Fruit fly (Drosophila melanogaster) whole organism, prepupa: ENCODE data around the gene SclA.

Experiments used
- Blimp-1 ChIP-seq: fragments of 200-800 bp; sonication (Bioruptor generic); optimal IDR thresholded peaks from 3 replicates; lab custom pipeline; 2017; ENCODE audit warnings: missing biosample characterization, missing genetic modification characterization, mild to moderate bottlenecking, moderate library complexity, missing genetic modification reagents
- CG10631 ChIP-seq: fragments of 200-800 bp; sonication (Bioruptor generic); optimal IDR thresholded peaks from 2 replicates; lab custom pipeline; 2016; ENCODE audit warnings: missing biosample characterization, missing genetic modification characterization
- CG10669 ChIP-seq: fragments of 200-800 bp; sonication (Bioruptor generic); optimal IDR thresholded peaks from 3 replicates; lab custom pipeline; 2018; ENCODE audit warnings: missing biosample characterization, mild to moderate bottlenecking, missing genetic modification characterization, moderate library complexity
- CG11762 ChIP-seq: fragments of 200-800 bp; sonication (Bioruptor generic); optimal IDR thresholded peaks from 3 replicates; lab custom pipeline; 2016; ENCODE audit warnings: missing biosample characterization, missing genetic modification characterization; ENCODE audit not compliant: insufficient read depth
- CG11902 ChIP-seq: fragments of 200-800 bp; sonication (Bioruptor generic); optimal IDR thresholded peaks from 3 replicates; lab custom pipeline; 2016; ENCODE audit warnings: missing biosample characterization, missing genetic modification characterization
- CG15336 ChIP-seq: fragments of 200-800 bp; sonication (Bioruptor generic); IDR thresholded peaks from 2 replicates; pipeline ENCODE4 v1.3.6; 2022; ENCODE audit warnings: missing biosample characterization, missing genetic modification characterization
- CG1621 ChIP-seq: fragments of 200-800 bp; sonication (Bioruptor generic); optimal IDR thresholded peaks from 3 replicates; lab custom pipeline; 2018; ENCODE audit warnings: missing biosample characterization, mild to moderate bottlenecking, missing genetic modification characterization
- CG16779 ChIP-seq: fragments of 200-800 bp; sonication (Bioruptor generic); optimal IDR thresholded peaks from 3 replicates; lab custom pipeline; 2017; ENCODE audit warnings: missing biosample characterization, mild to moderate bottlenecking, missing genetic modification characterization
- CG31627 ChIP-seq: fragments of 200-800 bp; sonication (Bioruptor generic); optimal IDR thresholded peaks from 3 replicates; lab custom pipeline; 2016; ENCODE audit warnings: missing biosample characterization, missing genetic modification characterization
- CG32006 ChIP-seq: fragments of 200-800 bp; sonication (Bioruptor generic); optimal IDR thresholded peaks from 3 replicates; lab custom pipeline; 2017; ENCODE audit warnings: missing biosample characterization, mild to moderate bottlenecking, missing genetic modification characterization
- CG3919 ChIP-seq: fragments of 200-800 bp; sonication (Bioruptor generic); optimal IDR thresholded peaks from 3 replicates; lab custom pipeline; 2016; ENCODE audit warnings: missing biosample characterization, missing genetic modification characterization
- CG4318 ChIP-seq: fragments of 200-800 bp; sonication (Bioruptor generic); optimal IDR thresholded peaks from 3 replicates; lab custom pipeline; 2017; ENCODE audit warnings: missing biosample characterization, mild to moderate bottlenecking, missing genetic modification characterization
- CG6276 ChIP-seq: fragments of 200-800 bp; sonication (Bioruptor generic); optimal IDR thresholded peaks from 2 replicates; lab custom pipeline; 2017; ENCODE audit warnings: missing biosample characterization, mild to moderate bottlenecking, missing genetic modification characterization
- CG6792 ChIP-seq: fragments of 200-800 bp; sonication (Bioruptor generic); optimal IDR thresholded peaks from 3 replicates; lab custom pipeline; 2016; ENCODE audit warnings: missing biosample characterization, missing genetic modification characterization
- CG6808 ChIP-seq: fragments of 200-800 bp; sonication (Bioruptor generic); optimal IDR thresholded peaks from 3 replicates; lab custom pipeline; 2017; ENCODE audit warnings: missing biosample characterization, missing genetic modification characterization, mild to moderate bottlenecking, moderate library complexity, missing genetic modification reagents
- CG7368 ChIP-seq: fragments of 200-800 bp; sonication (Bioruptor generic); optimal IDR thresholded peaks from 3 replicates; lab custom pipeline; 2016; ENCODE audit warnings: missing biosample characterization, missing genetic modification characterization
- CG8119 ChIP-seq: fragments of 200-800 bp; sonication (Bioruptor generic); IDR thresholded peaks from 3 replicates; pipeline ENCODE4 v1.3.6; 2022; ENCODE audit warnings: missing biosample characterization, missing genetic modification characterization
- CG8319 ChIP-seq: fragments of 200-800 bp; sonication (Bioruptor generic); optimal IDR thresholded peaks from 3 replicates; lab custom pipeline; 2016; ENCODE audit warnings: missing biosample characterization, missing genetic modification characterization
- CG8632 ChIP-seq: fragments of 200-800 bp; sonication (Bioruptor generic); optimal IDR thresholded peaks from 3 replicates; lab custom pipeline; 2016; ENCODE audit warnings: missing biosample characterization, missing genetic modification characterization
- Eip75B ChIP-seq: fragments of 200-800 bp; sonication (Bioruptor generic); optimal IDR thresholded peaks from 3 replicates; lab custom pipeline; 2016; ENCODE audit warnings: missing biosample characterization, missing genetic modification characterization
- Eip78C ChIP-seq: fragments of 200-800 bp; sonication (Bioruptor generic); peaks from one replicate; lab custom pipeline; 2016; ENCODE audit warnings: missing biosample characterization, missing genetic modification characterization
- Ets21C ChIP-seq: fragments of 200-800 bp; sonication (Bioruptor generic); optimal IDR thresholded peaks from 3 replicates; lab custom pipeline; 2016; ENCODE audit warnings: missing biosample characterization, missing genetic modification characterization
- Ets96B ChIP-seq: fragments of 200-800 bp; optimal IDR thresholded peaks from 2 replicates; lab custom pipeline; 2019; ENCODE audit warnings: missing biosample characterization, mild to moderate bottlenecking, missing genetic modification characterization, moderate library complexity
- Gug ChIP-seq: fragments of 200-800 bp; sonication (Bioruptor generic); IDR thresholded peaks from 2 replicates; pipeline ENCODE4 v1.3.6; 2022; ENCODE audit warnings: missing biosample characterization, missing genetic modification characterization
- Hr38 ChIP-seq: sonication (Bioruptor generic); optimal IDR thresholded peaks from 2 replicates; lab custom pipeline; 2016; ENCODE audit warnings: missing biosample characterization, missing genetic modification characterization
- Hr39 ChIP-seq: fragments of 200-800 bp; sonication (Bioruptor generic); optimal IDR thresholded peaks from 2 replicates; lab custom pipeline; 2016; ENCODE audit warnings: missing biosample characterization, missing genetic modification characterization
- Hr4 ChIP-seq: fragments of 200-800 bp; sonication (Bioruptor generic); optimal IDR thresholded peaks from 3 replicates; lab custom pipeline; 2016; ENCODE audit warnings: missing biosample characterization, missing genetic modification characterization
- OdsH ChIP-seq: fragments of 200-800 bp; sonication (Bioruptor generic); optimal IDR thresholded peaks from 3 replicates; lab custom pipeline; 2016; ENCODE audit warnings: missing biosample characterization, missing genetic modification characterization
- Sox14 ChIP-seq: fragments of 200-800 bp; sonication (Bioruptor generic); optimal IDR thresholded peaks from 3 replicates; lab custom pipeline; 2016; ENCODE audit warnings: missing biosample characterization, missing genetic modification characterization
- acj6 ChIP-seq: fragments of 200-800 bp; sonication (Bioruptor generic); optimal IDR thresholded peaks from 3 replicates; lab custom pipeline; 2016; ENCODE audit warnings: missing biosample characterization, missing genetic modification characterization
- cyc ChIP-seq: fragments of 200-800 bp; sonication (Bioruptor generic); optimal IDR thresholded peaks from 3 replicates; lab custom pipeline; 2016; ENCODE audit warnings: missing biosample characterization, missing genetic modification characterization
- dac ChIP-seq: fragments of 200-800 bp; sonication (Bioruptor generic); optimal IDR thresholded peaks from 2 replicates; lab custom pipeline; 2017; ENCODE audit warnings: missing biosample characterization, mild to moderate bottlenecking, missing genetic modification characterization
- dsx ChIP-seq: fragments of 200-800 bp; optimal IDR thresholded peaks from 3 replicates; lab custom pipeline; 2019; ENCODE audit warnings: missing biosample characterization, mild to moderate bottlenecking, missing genetic modification characterization, moderate library complexity; ENCODE audit not compliant: poor library complexity, severe bottlenecking
- esn ChIP-seq: fragments of 200-800 bp; sonication (Bioruptor generic); optimal IDR thresholded peaks from 2 replicates; lab custom pipeline; 2016; ENCODE audit warnings: missing biosample characterization, mild to moderate bottlenecking, missing genetic modification characterization, moderate library complexity
- fd59A ChIP-seq: fragments of 200-800 bp; sonication (Bioruptor generic); optimal IDR thresholded peaks from 2 replicates; lab custom pipeline; 2017; ENCODE audit warnings: missing biosample characterization, mild to moderate bottlenecking, missing genetic modification characterization, missing genetic modification reagents
- fd85E ChIP-seq: fragments of 200-800 bp; sonication (Bioruptor generic); optimal IDR thresholded peaks from 3 replicates; lab custom pipeline; 2016; ENCODE audit warnings: missing biosample characterization, missing genetic modification characterization
- fkh ChIP-seq: fragments of 200-800 bp; sonication (Bioruptor generic); optimal IDR thresholded peaks from 3 replicates; lab custom pipeline; 2017; ENCODE audit warnings: missing biosample characterization, mild to moderate bottlenecking, missing genetic modification characterization, moderate library complexity
- lz ChIP-seq: fragments of 200-800 bp; sonication (Bioruptor generic); optimal IDR thresholded peaks from 3 replicates; lab custom pipeline; 2016; ENCODE audit warnings: missing biosample characterization, missing genetic modification characterization
- pdm3 ChIP-seq: fragments of 200-800 bp; sonication (Bioruptor generic); optimal IDR thresholded peaks from 3 replicates; lab custom pipeline; 2016; ENCODE audit warnings: missing biosample characterization, missing genetic modification characterization
- spab ChIP-seq: fragments of 200-800 bp; sonication (Bioruptor generic); optimal IDR thresholded peaks from 2 replicates; lab custom pipeline; 2017; ENCODE audit warnings: missing biosample characterization, mild to moderate bottlenecking, missing genetic modification characterization, missing genetic modification reagents
- ss ChIP-seq, 2 experiments: fragments of 200-800 bp; sonication (Bioruptor generic); optimal IDR thresholded peaks; 2 replicates in 1 of 2; 3 replicates in 1 of 2; lab custom pipeline; 2017 to 2018; ENCODE audit warnings: mild to moderate bottlenecking in 2 of 2, missing biosample characterization in 2 of 2, missing genetic modification characterization in 2 of 2, moderate library complexity in 1 of 2
- svp ChIP-seq: fragments of 200-800 bp; sonication (Bioruptor generic); peaks from one replicate; lab custom pipeline; 2016; ENCODE audit warnings: missing biosample characterization, missing genetic modification characterization
- topi ChIP-seq: fragments of 200-800 bp; sonication (Bioruptor generic); optimal IDR thresholded peaks from 3 replicates; lab custom pipeline; 2016; ENCODE audit warnings: missing biosample characterization, missing genetic modification characterization
- vri ChIP-seq: fragments of 200-800 bp; sonication (Bioruptor generic); optimal IDR thresholded peaks from 3 replicates; lab custom pipeline; 2016; ENCODE audit warnings: missing biosample characterization, mild to moderate bottlenecking, missing genetic modification characterization

SclA gene

DNA sequence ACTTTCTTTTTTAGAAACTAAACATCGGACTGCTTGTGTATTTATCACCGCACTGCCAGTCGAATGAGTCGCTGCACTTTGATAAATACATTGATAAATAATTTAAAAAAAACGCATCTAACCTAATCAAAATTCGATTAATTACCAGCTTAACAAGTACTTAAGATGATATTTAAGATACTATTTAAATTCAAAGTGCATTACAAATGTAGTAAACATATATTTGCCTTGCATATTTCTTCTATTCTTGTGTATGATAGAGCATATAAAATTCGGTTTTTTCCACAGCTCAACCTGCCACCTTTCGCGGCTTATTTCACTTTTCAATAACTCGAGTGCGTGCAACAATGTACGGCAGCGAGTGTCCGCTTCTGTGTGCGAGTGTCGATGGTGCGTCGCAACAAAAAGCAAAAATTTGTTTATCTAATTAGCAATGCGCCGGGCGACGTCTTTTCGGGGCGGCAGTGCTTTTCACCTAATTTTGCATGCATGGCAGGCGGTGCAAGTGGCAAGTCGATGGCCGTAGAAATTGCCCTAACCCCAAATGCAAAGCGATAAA is 33.3 kb upstream of the SclA start, which contains the start of gene CG13272:
Gene CG13272, plus strand, starts transcription at position 509 of the 559 bp plus-strand sequence.
- TF ChIP-seq CG32006 (GFP tag; lab: Kevin White, UChicago), result peak; percentile 83
- peak; percentile 59 for TF ChIP-seq CG4318 (GFP tag; lab: Kevin White, UChicago)
- TF ChIP-seq CG6276, result peak; percentile 43
- peak; percentile 11 for TF ChIP-seq acj6
- peak; percentile 3 for TF ChIP-seq OdsH (GFP tag; lab: Kevin White, UChicago)
- peak; percentile 19 for TF ChIP-seq dsx
- TF ChIP-seq CG11762, result no peak
- no peak for TF ChIP-seq Hr38 (GFP tag; lab: Kevin White, UChicago)
- peak; percentile 29 for TF ChIP-seq svp
- TF ChIP-seq pdm3 (GFP tag; lab: Kevin White, UChicago), result peak; percentile 26
- peak; percentile 17 for TF ChIP-seq Blimp-1
- TF ChIP-seq CG15336 (GFP tag; lab: Robert Waterston, UW), result peak; percentile 68
- TF ChIP-seq Ets96B (tag; lab: Kevin White, UChicago), result no peak
- no peak for TF ChIP-seq fd85E
- peak; percentile 52 for TF ChIP-seq dac (GFP tag; lab: Kevin White, UChicago)
- peak; percentile 63 for TF ChIP-seq Eip78C (GFP tag; lab: Kevin White, UChicago)
- TF ChIP-seq Gug (GFP tag; lab: Robert Waterston, UW), result peak; percentile 26; the same call in 1 of the 2 replicates
- TF ChIP-seq Hr4, result peak; percentile 67
- peak; percentile 48; the same call in 2 of the 3 replicates for TF ChIP-seq CG8119 (GFP tag; lab: Robert Waterston, UW)

DNA sequence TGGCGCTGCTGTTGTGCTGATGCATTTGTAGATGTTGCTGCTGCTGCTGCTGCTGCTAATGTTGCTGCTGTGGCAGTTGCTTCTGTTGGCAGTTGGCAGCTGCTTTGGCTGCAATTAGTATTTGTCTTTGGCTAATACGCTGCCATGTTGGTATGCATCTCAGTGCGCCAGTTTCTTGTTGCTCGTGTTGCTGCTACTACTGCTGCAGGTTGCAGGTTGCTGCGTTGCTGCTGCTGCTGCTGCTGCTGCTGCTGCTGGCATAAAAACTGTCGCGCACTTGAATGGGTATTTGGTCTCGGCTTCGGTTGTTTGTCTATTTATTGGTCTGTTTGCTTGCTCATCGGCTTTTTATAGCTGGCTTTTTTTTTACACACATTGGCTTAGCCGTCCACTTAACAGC is 29.0 kb upstream of the SclA start:
- TF ChIP-seq svp (no peak), fd85E (no peak), CG8119 (GFP tag; lab: Robert Waterston, UW) (no peak), Ets21C (GFP tag; lab: Kevin White, UChicago) (no peak), Sox14 (GFP tag; lab: Kevin White, UChicago) (no peak)

DNA sequence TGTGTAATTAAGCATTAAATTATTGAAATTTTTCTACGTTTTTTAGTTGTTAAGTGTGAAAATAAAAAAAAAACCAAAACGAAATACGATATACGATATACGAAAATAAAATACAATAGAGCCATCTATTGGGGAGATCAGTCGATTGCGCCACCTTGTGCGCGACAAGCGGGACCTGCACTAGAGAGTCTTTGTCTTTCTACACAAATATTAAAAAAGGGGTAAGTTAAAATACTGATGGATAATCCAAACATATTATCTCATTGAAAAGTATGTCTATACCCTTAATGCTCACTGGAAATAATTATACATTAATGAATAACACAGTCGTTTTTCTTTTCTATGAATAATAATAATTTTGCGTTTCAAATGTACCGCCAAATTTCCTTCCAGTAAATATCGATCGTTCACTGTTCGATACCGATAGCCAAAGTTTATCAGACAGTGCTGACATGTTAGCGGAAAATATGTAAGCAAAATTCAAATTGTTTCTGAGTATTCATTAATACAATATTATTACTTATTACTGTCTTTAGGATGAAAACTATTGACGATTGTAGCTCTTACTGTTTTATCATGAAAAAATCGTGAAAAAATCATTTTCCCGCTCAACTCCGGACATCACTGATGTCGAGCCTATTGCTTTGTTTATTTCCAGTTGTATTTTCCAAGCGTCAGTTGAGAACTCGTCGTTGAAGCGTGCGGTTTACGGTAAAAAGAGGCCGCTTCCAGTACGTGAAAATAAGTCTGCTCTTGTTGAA is 21.6 kb upstream of the SclA start, which contains the start of gene mdy:
Gene mdy, plus strand, starts transcription at position 672 of the 761 bp plus-strand sequence.
- TF ChIP-seq pdm3 (GFP tag; lab: Kevin White, UChicago) (peak; percentile 57), esn (GFP tag; lab: Kevin White, UChicago) (peak; percentile 74), CG11902 (GFP tag; lab: Kevin White, UChicago) (peak; percentile 36), Hr39 (GFP tag; lab: Kevin White, UChicago) (peak; percentile 43), ss (GFP tag; optimal IDR thresholded peaks at IDR 0.05; lab: Kevin White, UChicago) (no peak), dac (GFP tag; lab: Kevin White, UChicago) (no peak), CG8632 (GFP tag; lab: Kevin White, UChicago) (peak; percentile 32), Hr4 (peak; percentile 58), fkh (GFP tag; lab: Kevin White, UChicago) (peak; percentile 67), CG8119 (GFP tag; lab: Robert Waterston, UW) (no peak; the same call in 2 of the 3 replicates), CG16779 (tag; lab: Kevin White, UChicago) (no peak), CG10631 (GFP tag; lab: Kevin White, UChicago) (peak; percentile 59), CG32006 (GFP tag; lab: Kevin White, UChicago) (peak; percentile 63), topi (GFP tag; lab: Kevin White, UChicago) (peak; percentile 27), Ets96B (tag; lab: Kevin White, UChicago) (peak; percentile 53), CG7368 (GFP tag; lab: Kevin White, UChicago) (no peak), CG8319 (peak; percentile 5), CG1621 (tag; lab: Kevin White, UChicago) (peak; percentile 38), CG15336 (GFP tag; lab: Robert Waterston, UW) (peak; percentile 44; the same call in 1 of the 2 replicates), Eip75B (peak; percentile 72), lz (GFP tag; lab: Kevin White, UChicago) (peak; percentile 69), vri (peak; percentile 50), Ets21C (GFP tag; lab: Kevin White, UChicago) (peak; percentile 52), CG3919 (GFP tag; lab: Kevin White, UChicago) (peak; percentile 57), fd59A (no peak), CG6808 (peak; percentile 8), CG6276 (peak; percentile 17), cyc (GFP tag; lab: Kevin White, UChicago) (peak; percentile 55), spab (GFP tag; lab: Kevin White, UChicago) (no peak), CG31627 (GFP tag; lab: Kevin White, UChicago) (peak; percentile 62), CG6792 (GFP tag; lab: Kevin White, UChicago) (peak; percentile 40), Eip78C (GFP tag; lab: Kevin White, UChicago) (peak; percentile 80), CG10669 (GFP tag; lab: Kevin White, UChicago) (peak; percentile 20), CG4318 (GFP tag; lab: Kevin White, UChicago) (peak; percentile 45)
